Fruit fly (Drosophila melanogaster): ENCODE results near the gene mRpL23.

Gene mRpL23

DNA sequence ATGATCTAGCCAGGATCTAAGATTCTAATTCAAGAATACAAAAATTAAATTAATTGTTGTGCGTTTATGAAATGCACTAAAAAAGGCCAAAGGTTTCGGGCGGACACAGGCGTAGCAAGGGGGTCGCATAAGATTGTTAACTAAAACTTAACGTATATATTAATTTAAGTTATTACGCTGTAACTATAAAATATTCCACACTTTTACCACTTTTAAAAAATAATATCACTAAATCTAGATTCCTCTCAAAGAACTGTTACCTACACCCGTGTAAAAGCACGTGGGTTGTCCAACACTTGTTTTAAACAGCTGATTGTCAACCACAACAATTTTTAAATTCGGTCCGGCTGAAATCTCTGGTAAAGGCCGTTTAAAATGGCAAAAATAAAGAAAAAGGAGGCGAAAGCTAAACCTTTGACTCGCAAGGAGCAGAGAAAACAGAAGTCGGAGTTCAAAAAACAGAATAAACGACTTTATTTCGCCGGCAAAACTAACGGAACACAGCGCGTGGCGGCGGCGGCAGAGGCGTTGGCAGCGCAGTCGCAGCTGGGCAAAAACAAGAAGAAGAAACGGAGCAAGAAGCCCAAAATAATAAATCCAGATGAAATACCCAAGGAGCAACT lies at the start of gene mRpL23, which contains the start of gene CG9004 (continued):
- TF ChIP-seq gfzf (GFP tag; optimal IDR thresholded peaks at IDR 0.05) (peak; percentile 75), CG17186 (GFP tag; optimal IDR thresholded peaks at IDR 0.05) (peak; percentile 96), Mad (GFP tag; optimal IDR thresholded peaks at IDR 0.05) (peak; percentile 99), Med (GFP tag) (peak; percentile 100), Taf1 (GFP tag; IDR thresholded peaks at IDR 0.05) (peak; percentile 99), inv (GFP tag; IDR thresholded peaks at IDR 0.05; ENCODE audit: partially characterized antibody) (no peak), CG17568 (GFP tag; optimal IDR thresholded peaks at IDR 0.05) (peak; percentile 98), CG2875 (GFP tag; optimal IDR thresholded peaks at IDR 0.05) (peak; percentile 97), CG12942 (GFP tag; optimal IDR thresholded peaks at IDR 0.05) (peak; percentile 99), Scr (GFP tag; IDR thresholded peaks at IDR 0.05; ENCODE audit: partially characterized antibody) (0 out of 2 replicates have a peak, but pooled peaks have one; percentile 20), Antp (GFP tag; optimal IDR thresholded peaks at IDR 0.05) (peak; percentile 97), Hsf (GFP tag; optimal IDR thresholded peaks at IDR 0.05) (peak; percentile 100), CG10431 (GFP tag; optimal IDR thresholded peaks at IDR 0.05) (peak; percentile 95), CG3726 (GFP tag; IDR thresholded peaks at IDR 0.05) (peak; percentile 99), CG8765 (GFP tag; IDR thresholded peaks at IDR 0.05) (peak; percentile 99), CG10462 (GFP tag; optimal IDR thresholded peaks at IDR 0.05) (peak; percentile 99), C15 (GFP tag; IDR thresholded peaks at IDR 0.05) (peak; percentile 99), peb (GFP tag; IDR thresholded peaks at IDR 0.05) (peak; percentile 99), Vsx1 (GFP tag; optimal IDR thresholded peaks at IDR 0.05) (peak; percentile 96), CG6791 (GFP tag; IDR thresholded peaks at IDR 0.05; ENCODE audit: partially characterized antibody) (no peak), YL-1 (GFP tag; optimal IDR thresholded peaks at IDR 0.05) (peak; percentile 98), lilli (GFP tag; optimal IDR thresholded peaks at IDR 0.05) (peak; percentile 100), eve (GFP tag; optimal IDR thresholded peaks at IDR 0.05) (peak in 1 of 2 experiments; percentile 48), CG7987 (GFP tag; optimal IDR thresholded peaks at IDR 0.05) (peak; percentile 96), CG12391 (tag; optimal IDR thresholded peaks at IDR 0.05) (peak; percentile 99), CG13624 (GFP tag; optimal IDR thresholded peaks at IDR 0.05) (peak; percentile 99), lola (GFP tag; optimal IDR thresholded peaks at IDR 0.05) (peak in 1 of 3 experiments; percentile 99), Ets97D (GFP tag; optimal IDR thresholded peaks at IDR 0.05) (peak; percentile 97), hth (optimal IDR thresholded peaks at IDR 0.05) (no peak), seq (GFP tag; IDR thresholded peaks at IDR 0.05) (peak; percentile 99), Myb (GFP tag; optimal IDR thresholded peaks at IDR 0.05) (peak; percentile 91), Sox100B (GFP tag; optimal IDR thresholded peaks at IDR 0.05) (peak; percentile 97), mld (GFP tag; IDR thresholded peaks at IDR 0.05; ENCODE audit: partially characterized antibody) (no peak), Nf-YC (tag; optimal IDR thresholded peaks at IDR 0.05) (peak; percentile 90), CG15073 (GFP tag; optimal IDR thresholded peaks at IDR 0.05) (peak; percentile 91), nau (GFP tag; optimal IDR thresholded peaks at IDR 0.05) (peak; percentile 97)

DNA sequence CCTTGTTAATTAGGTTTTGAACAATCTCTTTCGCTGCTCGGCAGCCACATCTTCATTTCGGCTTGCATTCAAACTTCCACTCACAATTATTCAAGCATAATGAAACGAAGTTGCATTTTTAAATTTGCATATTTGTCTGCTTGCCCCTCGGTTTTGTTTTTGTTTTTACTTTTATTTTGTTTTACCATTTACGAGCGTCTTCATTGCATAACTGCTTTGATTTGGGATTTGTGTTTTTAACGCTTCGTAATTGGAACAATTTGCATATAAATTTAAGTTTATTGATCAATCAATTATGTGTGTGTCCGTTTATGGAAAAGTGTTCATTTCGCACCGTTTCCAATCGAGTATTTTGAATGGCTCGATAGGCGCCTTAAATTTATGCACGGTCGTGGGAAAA lies 49.3 kb upstream of the mRpL23 start:
- peak in 1 of 2 experiments; percentile 66 for TF ChIP-seq Pdp1 (GFP tag; optimal IDR thresholded peaks at IDR 0.05)
- TF ChIP-seq CG16779 (GFP tag; IDR thresholded peaks at IDR 0.05): no peak
- peak; percentile 79 for TF ChIP-seq abd-A (tag; optimal IDR thresholded peaks at IDR 0.05)
- peak; percentile 9 for TF ChIP-seq oc (tag; optimal IDR thresholded peaks at IDR 0.05)
- TF ChIP-seq grau (tag; optimal IDR thresholded peaks at IDR 0.05): no peak
- TF ChIP-seq CG15514 (GFP tag; optimal IDR thresholded peaks at IDR 0.05): peak; percentile 17
- TF ChIP-seq ro (GFP tag; IDR thresholded peaks at IDR 0.05): no peak
- 0 out of 2 replicates have a peak, but pooled peaks have one; percentile 48 for TF ChIP-seq Awh (GFP tag; IDR thresholded peaks at IDR 0.05)

Data from whole organism, embryonic.